Worm (Caenorhabditis elegans) whole organism, mixed stage, embryonic: ENCODE results near the gene K09F6.3.
A peak's percentile ranks its signal among the peaks of the same experiment; 100 is the strongest.
"Not testable (repeated sequence)": the region's sequence is repeated elsewhere in the genome, so short reads cannot be mapped to it uniquely, and the experiment has no call there.

Experiments used
- M03D4.4 ChIP-seq: sonication (generic microtip); optimal IDR thresholded peaks from 2 replicates; lab custom pipeline; 2017; ENCODE audit warnings: mild to moderate bottlenecking, missing genetic modification characterization, missing compliant biosample characterization
- bed-3 ChIP-seq: fragments of 200-800 bp; sonication (Bioruptor generic); optimal IDR thresholded peaks from 3 replicates; lab custom pipeline; 2018; ENCODE audit warnings: mild to moderate bottlenecking, missing genetic modification characterization, moderate library complexity, missing compliant biosample characterization
- blmp-1 ChIP-seq: fragments of 150-350 bp; optimal IDR thresholded peaks from 2 replicates; lab custom pipeline; 2014; ENCODE audit warnings: missing biosample characterization, missing genetic modification characterization
- ceh-39 ChIP-seq: fragments of 150-350 bp; optimal IDR thresholded peaks from 2 replicates; lab custom pipeline; 2014; ENCODE audit warnings: missing biosample characterization, missing genetic modification characterization
- ceh-43 ChIP-seq: fragments of 200-800 bp; sonication (Bioruptor generic); optimal IDR thresholded peaks from 2 replicates; lab custom pipeline; 2018; ENCODE audit warnings: mild to moderate bottlenecking, missing genetic modification characterization, moderate library complexity, missing compliant biosample characterization
- ceh-83 ChIP-seq: fragments of 200-800 bp; sonication (Bioruptor generic); optimal IDR thresholded peaks from 2 replicates; lab custom pipeline; 2018; ENCODE audit warnings: mild to moderate bottlenecking, missing genetic modification characterization, missing compliant biosample characterization
- ces-1 ChIP-seq: fragments of 150-350 bp; optimal IDR thresholded peaks from 2 replicates; lab custom pipeline; 2014; ENCODE audit warnings: missing biosample characterization, missing genetic modification reagents, missing genetic modification characterization
- cnd-1 ChIP-seq: fragments of 200-800 bp; sonication (Bioruptor generic); optimal IDR thresholded peaks from 2 replicates; lab custom pipeline; 2018; ENCODE audit warnings: mild to moderate bottlenecking, missing genetic modification characterization, missing compliant biosample characterization
- drap-1 ChIP-seq: fragments of 200-800 bp; sonication (Bioruptor generic); optimal IDR thresholded peaks from 3 replicates; lab custom pipeline; 2018; ENCODE audit warnings: mild to moderate bottlenecking, missing genetic modification characterization, missing compliant biosample characterization
- elt-1 ChIP-seq: sonication (generic microtip); optimal IDR thresholded peaks from 2 replicates; lab custom pipeline; 2017; ENCODE audit warnings: missing genetic modification characterization, mild to moderate bottlenecking, missing compliant biosample characterization, antibody characterized with exemption, moderate library complexity, borderline replicate concordance; ENCODE audit not compliant: insufficient read depth
- elt-3 ChIP-seq: fragments of 150-350 bp; optimal IDR thresholded peaks from 2 replicates; lab custom pipeline; 2014; ENCODE audit warnings: missing biosample characterization, missing genetic modification characterization
- flh-1 ChIP-seq: fragments of 200-800 bp; sonication (Bioruptor generic); optimal IDR thresholded peaks from 2 replicates; lab custom pipeline; 2018; ENCODE audit warnings: mild to moderate bottlenecking, missing genetic modification characterization, moderate library complexity, missing compliant biosample characterization
- ham-2 ChIP-seq: fragments of 200-800 bp; sonication (Bioruptor generic); optimal IDR thresholded peaks from 2 replicates; lab custom pipeline; 2018; ENCODE audit warnings: mild to moderate bottlenecking, missing genetic modification characterization, missing compliant biosample characterization
- hlh-1 ChIP-seq: fragments of 150-350 bp; optimal IDR thresholded peaks from 2 replicates; lab custom pipeline; 2014; ENCODE audit warnings: missing biosample characterization, missing genetic modification reagents, missing genetic modification characterization
- lin-13 ChIP-seq: fragments of 150-350 bp; optimal IDR thresholded peaks from 2 replicates; lab custom pipeline; 2014; ENCODE audit warnings: missing biosample characterization, missing genetic modification characterization
- lin-32 ChIP-seq: fragments of 200-800 bp; sonication (Bioruptor generic); optimal IDR thresholded peaks from 2 replicates; lab custom pipeline; 2018; ENCODE audit warnings: mild to moderate bottlenecking, missing genetic modification characterization, missing compliant biosample characterization
- lsy-2 ChIP-seq: fragments of 150-350 bp; optimal IDR thresholded peaks from 2 replicates; lab custom pipeline; 2014; ENCODE audit warnings: missing biosample characterization, missing genetic modification characterization
- mab-5 ChIP-seq: fragments of 150-350 bp; optimal IDR thresholded peaks from 2 replicates; lab custom pipeline; 2014; ENCODE audit warnings: missing biosample characterization, missing genetic modification characterization
- mep-1 ChIP-seq: fragments of 150-350 bp; optimal IDR thresholded peaks from 2 replicates; lab custom pipeline; 2017; ENCODE audit warnings: missing biosample characterization, missing genetic modification reagents, missing genetic modification characterization, inconsistent platforms
- mls-2 ChIP-seq: sonication (generic microtip); optimal IDR thresholded peaks from 2 replicates; lab custom pipeline; 2016; ENCODE audit warnings: mild to moderate bottlenecking, missing genetic modification characterization, moderate library complexity, missing compliant biosample characterization
- nhr-12 ChIP-seq: fragments of 150-350 bp; optimal IDR thresholded peaks from 2 replicates; lab custom pipeline; 2014; ENCODE audit warnings: missing biosample characterization, missing genetic modification characterization
- nhr-2 ChIP-seq: fragments of 150-350 bp; optimal IDR thresholded peaks from 2 replicates; lab custom pipeline; 2014; ENCODE audit warnings: missing biosample characterization, missing genetic modification characterization
- nhr-237 ChIP-seq: fragments of 150-350 bp; optimal IDR thresholded peaks from 2 replicates; lab custom pipeline; 2014; ENCODE audit warnings: missing biosample characterization, missing genetic modification characterization
- nhr-28 ChIP-seq: fragments of 150-350 bp; optimal IDR thresholded peaks from 2 replicates; lab custom pipeline; 2014; ENCODE audit warnings: missing biosample characterization, missing genetic modification characterization
- pha-4 ChIP-seq: fragments of 150-350 bp; optimal IDR thresholded peaks from 2 replicates; lab custom pipeline; 2018; ENCODE audit warnings: missing biosample characterization, missing genetic modification reagents, missing genetic modification characterization
- sem-2 ChIP-seq: fragments of 200-800 bp; sonication (Bioruptor generic); optimal IDR thresholded peaks from 2 replicates; lab custom pipeline; 2018; ENCODE audit warnings: mild to moderate bottlenecking, missing genetic modification characterization, missing compliant biosample characterization
- snpc-4 ChIP-seq: fragments of 150-350 bp; optimal IDR thresholded peaks from 2 replicates; lab custom pipeline; 2014; ENCODE audit warnings: missing biosample characterization, missing genetic modification characterization
- sptf-1 ChIP-seq: sonication (generic microtip); optimal IDR thresholded peaks from 2 replicates; lab custom pipeline; 2017; ENCODE audit warnings: mild to moderate bottlenecking, missing genetic modification characterization, moderate library complexity, missing compliant biosample characterization
- unc-120 ChIP-seq: sonication (generic microtip); optimal IDR thresholded peaks from 2 replicates; lab custom pipeline; 2017; ENCODE audit warnings: missing genetic modification characterization, missing compliant biosample characterization; ENCODE audit not compliant: poor library complexity, severe bottlenecking
- unc-62 ChIP-seq: fragments of 150-350 bp; optimal IDR thresholded peaks from 2 replicates; lab custom pipeline; 2014; ENCODE audit warnings: missing biosample characterization, missing genetic modification reagents, missing genetic modification characterization
- zip-8 ChIP-seq: fragments of 150-350 bp; optimal IDR thresholded peaks from 2 replicates; lab custom pipeline; 2014; ENCODE audit warnings: missing biosample characterization, missing genetic modification characterization
- ztf-11 ChIP-seq: fragments of 150-350 bp; optimal IDR thresholded peaks from 2 replicates; lab custom pipeline; 2014; ENCODE audit warnings: missing biosample characterization, missing genetic modification characterization

Gene K09F6.3

ce11 chrII:2254861-2255260 is at the start of gene K09F6.3:
TSS of gene K09F6.3 (plus strand) at chrII:2255161.
- not testable (repeated sequence) for TF ChIP-seq lin-13 (tag; lab: Kevin White, UChicago); ces-1 (GFP tag; lab: Kevin White, UChicago); nhr-237

- TF ChIP-seq lin-32 (no peak), unc-120 (tag; lab: Kevin White, UChicago) (no peak), unc-62 (GFP tag; lab: Kevin White, UChicago) (no peak), ceh-83 (GFP tag; lab: Kevin White, UChicago) (no peak), flh-1 (GFP tag; lab: Kevin White, UChicago) (no peak), ces-1 (GFP tag; lab: Kevin White, UChicago) (no peak), mab-5 (tag; lab: Kevin White, UChicago) (no peak), bed-3 (GFP tag; lab: Kevin White, UChicago) (no peak), drap-1 (no peak), lin-13 (tag; lab: Kevin White, UChicago) (no peak), nhr-237 (no peak), elt-1 (no peak)
- TF ChIP-seq, all 35 proteins: peak for 0
Observed at ce11 chrII:2206064-2206722, 48.8 kb upstream of the K09F6.3 start.

- TF ChIP-seq nhr-12 (tag; lab: Kevin White, UChicago): no peak
Observed at ce11 chrII:2207812-2208211, 47.1 kb upstream of the K09F6.3 start, which contains the start of gene Y59C2A.1. TSS of gene Y59C2A.1 (plus strand) at chrII:2208112.

ce11 chrII:2215512-2215911 is 39.4 kb upstream of the K09F6.3 start:
- TF ChIP-seq ceh-39 (tag; lab: Kevin White, UChicago): no peak
- TF ChIP-seq flh-1 (GFP tag; lab: Kevin White, UChicago): no peak
- TF ChIP-seq cnd-1 (tag; lab: Kevin White, UChicago): no peak
- TF ChIP-seq pha-4: no peak
- TF ChIP-seq nhr-237: no peak

- no peak for TF ChIP-seq lsy-2 (tag; lab: Kevin White, UChicago)
- no peak for TF ChIP-seq mls-2 (tag; lab: Kevin White, UChicago)
- TF ChIP-seq mab-5 (tag; lab: Kevin White, UChicago): no peak
- no peak for TF ChIP-seq nhr-2
- no peak for TF ChIP-seq cnd-1 (tag; lab: Kevin White, UChicago)
- TF ChIP-seq zip-8 (tag; lab: Kevin White, UChicago): no peak
- TF ChIP-seq elt-1: no peak
- no peak for TF ChIP-seq ceh-39 (tag; lab: Kevin White, UChicago)
- no peak for TF ChIP-seq hlh-1
- TF ChIP-seq sem-2 (GFP tag; lab: Kevin White, UChicago): no peak
- no peak for TF ChIP-seq unc-120 (tag; lab: Kevin White, UChicago)
- no peak for TF ChIP-seq mep-1 (tag; lab: Kevin White, UChicago)
- no peak for TF ChIP-seq M03D4.4 (tag; lab: Kevin White, UChicago)
- TF ChIP-seq blmp-1 (tag; lab: Kevin White, UChicago): no peak
- TF ChIP-seq bed-3 (GFP tag; lab: Kevin White, UChicago): no peak
- no peak for TF ChIP-seq lin-13 (tag; lab: Kevin White, UChicago)
- no peak for TF ChIP-seq nhr-12 (tag; lab: Kevin White, UChicago)
- no peak for TF ChIP-seq snpc-4
Observed at ce11 chrII:2216940-2217664, 37.9 kb upstream of the K09F6.3 start.

ce11 chrII:2219880-2220279 is 35.1 kb upstream of the K09F6.3 start, which contains the start of gene Y59C2A.3:
TSS of gene Y59C2A.3 (minus strand) at chrII:2219921.
- TF ChIP-seq elt-3 (no peak), snpc-4 (no peak), sptf-1 (tag; lab: Kevin White, UChicago) (peak; percentile 62), sem-2 (GFP tag; lab: Kevin White, UChicago) (no peak), mls-2 (tag; lab: Kevin White, UChicago) (no peak), nhr-2 (no peak), nhr-28 (no peak), ceh-39 (tag; lab: Kevin White, UChicago) (no peak), ztf-11 (no peak), pha-4 (peak; percentile 4), zip-8 (tag; lab: Kevin White, UChicago) (no peak), lsy-2 (tag; lab: Kevin White, UChicago) (peak; percentile 53), mep-1 (tag; lab: Kevin White, UChicago) (peak; percentile 26), ceh-43 (GFP tag; lab: Kevin White, UChicago) (no peak), unc-120 (tag; lab: Kevin White, UChicago) (peak; percentile 73), hlh-1 (no peak), drap-1 (no peak), flh-1 (GFP tag; lab: Kevin White, UChicago) (no peak), elt-1 (no peak), unc-62 (GFP tag; lab: Kevin White, UChicago) (no peak), lin-13 (tag; lab: Kevin White, UChicago) (peak; percentile 56), ham-2 (GFP tag; lab: Kevin White, UChicago) (peak; percentile 49), cnd-1 (tag; lab: Kevin White, UChicago) (no peak), M03D4.4 (tag; lab: Kevin White, UChicago) (no peak), mab-5 (tag; lab: Kevin White, UChicago) (no peak), ces-1 (GFP tag; lab: Kevin White, UChicago) (peak; percentile 25), bed-3 (GFP tag; lab: Kevin White, UChicago) (no peak), lin-32 (no peak), nhr-237 (no peak)
